Fruit fly (Drosophila melanogaster) whole organism, embryonic: ENCODE measurements around the gene Mtl.

Experiments
- Blimp-1 ChIP-seq: fragments of 200-800 bp; sonication (Bioruptor generic); optimal IDR thresholded peaks from 3 replicates; lab custom pipeline; 2018; ENCODE audit warnings: missing biosample characterization, missing genetic modification characterization, mild to moderate bottlenecking, moderate library complexity, missing genetic modification reagents
- CG10147 ChIP-seq: fragments of 200-800 bp; sonication (Bioruptor generic); optimal IDR thresholded peaks from 2 replicates; lab custom pipeline; 2019; ENCODE audit warnings: missing biosample characterization, mild to moderate bottlenecking, missing genetic modification characterization, moderate library complexity
- CG10274 ChIP-seq: fragments of 200-800 bp; sonication (Bioruptor generic); optimal IDR thresholded peaks from 3 replicates; lab custom pipeline; 2017; ENCODE audit warnings: missing biosample characterization, mild to moderate bottlenecking, missing genetic modification characterization
- CG13894 ChIP-seq: fragments of 200-800 bp; sonication (Bioruptor generic); optimal IDR thresholded peaks from 3 replicates; lab custom pipeline; 2018; ENCODE audit warnings: missing biosample characterization, mild to moderate bottlenecking, missing genetic modification characterization, moderate library complexity
- CG14014 ChIP-seq: fragments of 200-800 bp; sonication (Bioruptor generic); IDR thresholded peaks from 2 replicates; pipeline ENCODE4 v1.3.6; 2022; ENCODE audit warnings: missing biosample characterization, missing genetic modification characterization
- CG15479 ChIP-seq: fragments of 200-800 bp; sonication (Bioruptor generic); optimal IDR thresholded peaks from 3 replicates; lab custom pipeline; 2019; ENCODE audit warnings: missing biosample characterization, mild to moderate bottlenecking, missing genetic modification characterization, moderate library complexity
- CG1602 ChIP-seq: fragments of 200-800 bp; sonication (Bioruptor generic); optimal IDR thresholded peaks from 3 replicates; lab custom pipeline; 2016; ENCODE audit warnings: missing biosample characterization, missing genetic modification characterization
- CG16815 ChIP-seq: fragments of 200-800 bp; sonication (Bioruptor generic); optimal IDR thresholded peaks from 3 replicates; lab custom pipeline; 2017; ENCODE audit warnings: missing biosample characterization, mild to moderate bottlenecking, missing genetic modification characterization
- CG17829 ChIP-seq: fragments of 200-800 bp; optimal IDR thresholded peaks from 2 replicates; lab custom pipeline; 2019; ENCODE audit warnings: missing biosample characterization, mild to moderate bottlenecking, missing genetic modification characterization, moderate library complexity
- CG30403 ChIP-seq: fragments of 200-800 bp; sonication (Bioruptor generic); optimal IDR thresholded peaks from 3 replicates; lab custom pipeline; 2016; ENCODE audit warnings: missing biosample characterization, missing genetic modification characterization
- CG3995 ChIP-seq: fragments of 200-800 bp; sonication (Bioruptor generic); optimal IDR thresholded peaks from 3 replicates; lab custom pipeline; 2016; ENCODE audit warnings: missing biosample characterization, missing genetic modification characterization
- CG6175 ChIP-seq: fragments of 200-800 bp; sonication (Bioruptor generic); IDR thresholded peaks from 3 replicates; pipeline ENCODE4 v1.3.6; 2022; ENCODE audit warnings: missing biosample characterization, missing genetic modification characterization
- CG6791 ChIP-seq: fragments of 200-800 bp; sonication (Bioruptor generic); IDR thresholded peaks from 3 replicates; pipeline ENCODE4 v1.3.6; 2022; ENCODE audit warnings: missing biosample characterization, missing genetic modification characterization; ENCODE audit not compliant: partially characterized antibody
- CG7271 ChIP-seq: fragments of 200-800 bp; sonication (Bioruptor generic); optimal IDR thresholded peaks from 2 replicates; lab custom pipeline; 2018; ENCODE audit warnings: missing biosample characterization, mild to moderate bottlenecking, missing genetic modification characterization, moderate library complexity
- CG7745 ChIP-seq: fragments of 200-800 bp; sonication (Bioruptor generic); optimal IDR thresholded peaks from 2 replicates; lab custom pipeline; 2018; ENCODE audit warnings: missing biosample characterization, mild to moderate bottlenecking, missing genetic modification characterization, moderate library complexity
- CG9727 ChIP-seq: fragments of 200-800 bp; sonication (Bioruptor generic); optimal IDR thresholded peaks from 3 replicates; lab custom pipeline; 2017; ENCODE audit warnings: missing biosample characterization, mild to moderate bottlenecking, missing genetic modification characterization
- Dbx ChIP-seq: fragments of 200-800 bp; sonication (Bioruptor generic); IDR thresholded peaks from 3 replicates; pipeline ENCODE4 v1.3.6; 2022; ENCODE audit warnings: missing biosample characterization, missing genetic modification characterization
- Deaf1 ChIP-seq: fragments of 200-800 bp; optimal IDR thresholded peaks from 3 replicates; lab custom pipeline; 2019; ENCODE audit warnings: missing biosample characterization, mild to moderate bottlenecking, missing genetic modification characterization, moderate library complexity
- Drgx ChIP-seq: fragments of 200-800 bp; sonication (Bioruptor generic); IDR thresholded peaks from 2 replicates; pipeline ENCODE4 v1.3.6; 2022; ENCODE audit warnings: missing biosample characterization, missing genetic modification characterization
- Ets65A ChIP-seq: fragments of 200-800 bp; sonication (Bioruptor generic); peaks from one replicate; lab custom pipeline; 2016; ENCODE audit warnings: missing biosample characterization, missing genetic modification characterization
- HLH3B ChIP-seq: fragments of 200-800 bp; sonication (Bioruptor generic); IDR thresholded peaks from 2 replicates; pipeline ENCODE4 v1.3.6; 2022; ENCODE audit warnings: missing biosample characterization, missing genetic modification characterization
- HLHmδ ChIP-seq: fragments of 200-800 bp; sonication (Bioruptor generic); optimal IDR thresholded peaks from 2 replicates; lab custom pipeline; 2018; ENCODE audit warnings: missing biosample characterization, mild to moderate bottlenecking, missing genetic modification characterization, moderate library complexity
- Hand ChIP-seq: fragments of 200-800 bp; sonication (Bioruptor generic); optimal IDR thresholded peaks from 2 replicates; lab custom pipeline; 2017; ENCODE audit warnings: mild to moderate bottlenecking, missing biosample characterization, missing genetic modification reagents, missing genetic modification characterization
- Lhr ChIP-seq: fragments of 200-800 bp; sonication (Bioruptor generic); optimal IDR thresholded peaks from 3 replicates; lab custom pipeline; 2017; ENCODE audit warnings: mild to moderate bottlenecking, missing biosample characterization, missing genetic modification reagents, missing genetic modification characterization
- Optix ChIP-seq: fragments of 200-800 bp; sonication (Bioruptor generic); IDR thresholded peaks from 3 replicates; pipeline ENCODE4 v1.3.6; 2022; ENCODE audit warnings: missing biosample characterization, missing genetic modification characterization
- Sry-β ChIP-seq: fragments of 200-800 bp; sonication (Bioruptor generic); optimal IDR thresholded peaks from 2 replicates; lab custom pipeline; 2018; ENCODE audit warnings: missing biosample characterization, mild to moderate bottlenecking, missing genetic modification characterization, moderate library complexity
- Xrp1 ChIP-seq: fragments of 200-800 bp; sonication (Bioruptor generic); IDR thresholded peaks from 2 replicates; pipeline ENCODE4 v1.3.6; 2022; ENCODE audit warnings: missing biosample characterization, missing genetic modification characterization
- aop ChIP-seq: fragments of 200-800 bp; sonication (Bioruptor generic); IDR thresholded peaks from 2 replicates; pipeline ENCODE4 v1.3.6; 2022; ENCODE audit warnings: missing biosample characterization, missing genetic modification characterization
- ara ChIP-seq: fragments of 200-800 bp; sonication (Bioruptor generic); IDR thresholded peaks from 2 replicates; pipeline ENCODE4 v1.3.6; 2022; ENCODE audit warnings: missing biosample characterization, missing genetic modification characterization
- az2 ChIP-seq: fragments of 200-800 bp; sonication (Bioruptor generic); optimal IDR thresholded peaks from 3 replicates; lab custom pipeline; 2016; ENCODE audit warnings: missing biosample characterization, missing genetic modification characterization
- bab2 ChIP-seq: fragments of 200-800 bp; sonication (Bioruptor generic); optimal IDR thresholded peaks from 2 replicates; lab custom pipeline; 2016; ENCODE audit warnings: missing biosample characterization, missing genetic modification characterization
- caup ChIP-seq: fragments of 200-800 bp; sonication (Bioruptor generic); optimal IDR thresholded peaks from 3 replicates; lab custom pipeline; 2017; ENCODE audit warnings: missing biosample characterization, mild to moderate bottlenecking, missing genetic modification characterization, moderate library complexity; ENCODE audit not compliant: severe bottlenecking
- chm ChIP-seq: fragments of 200-800 bp; sonication (Bioruptor generic); IDR thresholded peaks from 2 replicates; pipeline ENCODE4 v1.3.6; 2022; ENCODE audit warnings: missing biosample characterization, missing genetic modification characterization
- emc ChIP-seq: fragments of 200-800 bp; sonication (Bioruptor generic); optimal IDR thresholded peaks from 2 replicates; lab custom pipeline; 2016; ENCODE audit warnings: missing biosample characterization, missing genetic modification characterization
- eve ChIP-seq, 2 experiments: fragments of >200 bp; optimal IDR thresholded peaks; 2 replicates each; lab custom pipeline; 2017; ENCODE audit warnings: missing biosample characterization in 2 of 2, missing genetic modification characterization in 2 of 2
- fd96Cb ChIP-seq: fragments of 200-800 bp; sonication (Bioruptor generic); optimal IDR thresholded peaks from 2 replicates; lab custom pipeline; 2018; ENCODE audit warnings: missing biosample characterization, mild to moderate bottlenecking, missing genetic modification characterization, moderate library complexity
- fu2 ChIP-seq: fragments of 200-800 bp; sonication (Bioruptor generic); optimal IDR thresholded peaks from 2 replicates; lab custom pipeline; 2016; ENCODE audit warnings: missing biosample characterization, missing genetic modification characterization
- gem ChIP-seq: fragments of 200-800 bp; sonication (Bioruptor generic); optimal IDR thresholded peaks from 2 replicates; lab custom pipeline; 2019; ENCODE audit warnings: missing biosample characterization, mild to moderate bottlenecking, missing genetic modification characterization, moderate library complexity
- gro ChIP-seq: fragments of 200-800 bp; sonication (Bioruptor generic); optimal IDR thresholded peaks from 2 replicates; lab custom pipeline; 2016; ENCODE audit warnings: missing biosample characterization, missing genetic modification characterization
- hkb ChIP-seq, 2 experiments: fragments of 200-800 bp in 1 of 2; fragments of >200 bp in 1 of 2; sonication (Bioruptor generic) in 1 of 2; IDR thresholded peaks in 1 of 2; optimal IDR thresholded peaks in 1 of 2; 2 replicates each; pipeline versions ENCODE4 v1.3.6 to Lab custom; 2017 to 2022; ENCODE audit warnings: missing biosample characterization in 1 of 2, missing genetic modification characterization in 1 of 2
- ind ChIP-seq: fragments of 200-800 bp; sonication (Bioruptor generic); optimal IDR thresholded peaks from 3 replicates; lab custom pipeline; 2016; ENCODE audit warnings: missing biosample characterization, missing genetic modification characterization
- ken ChIP-seq: fragments of 200-800 bp; sonication (Bioruptor generic); IDR thresholded peaks from 3 replicates; pipeline ENCODE4 v1.3.6; 2022; ENCODE audit warnings: missing biosample characterization, missing genetic modification characterization
- lbe ChIP-seq: fragments of 200-800 bp; sonication (Bioruptor generic); optimal IDR thresholded peaks from 2 replicates; lab custom pipeline; 2016; ENCODE audit warnings: missing biosample characterization, mild to moderate bottlenecking, missing genetic modification characterization
- mam ChIP-seq: fragments of 200-800 bp; sonication (Bioruptor generic); optimal IDR thresholded peaks from 3 replicates; lab custom pipeline; 2016; ENCODE audit warnings: missing biosample characterization, missing genetic modification characterization
- pan ChIP-seq, 4 experiments: fragments of >200 bp in 3 of 4; fragments of 200-800 bp in 1 of 4; sonication (Bioruptor generic) in 1 of 4; optimal IDR thresholded peaks in 3 of 4; IDR thresholded peaks in 1 of 4; 2 replicates each; pipeline versions ENCODE4 v1.3.6 to Lab custom; 2017 to 2022; ENCODE audit warnings: missing biosample characterization in 2 of 4, missing genetic modification characterization in 2 of 4, mixed read lengths in 1 of 4
- sna ChIP-seq: fragments of 200-800 bp; sonication (Bioruptor generic); IDR thresholded peaks from 2 replicates; pipeline ENCODE4 v1.3.6; 2022; ENCODE audit warnings: missing biosample characterization, missing genetic modification characterization; ENCODE audit not compliant: partially characterized antibody
- vfl ChIP-seq: fragments of 200-800 bp; sonication (Bioruptor generic); optimal IDR thresholded peaks from 2 replicates; lab custom pipeline; 2016; ENCODE audit warnings: missing biosample characterization, missing genetic modification characterization
- vvl ChIP-seq: fragments of 200-800 bp; sonication (Bioruptor generic); IDR thresholded peaks from 2 replicates; pipeline ENCODE4 v1.3.6; 2022; ENCODE audit warnings: missing biosample characterization, missing genetic modification characterization

Mtl gene

DNA sequence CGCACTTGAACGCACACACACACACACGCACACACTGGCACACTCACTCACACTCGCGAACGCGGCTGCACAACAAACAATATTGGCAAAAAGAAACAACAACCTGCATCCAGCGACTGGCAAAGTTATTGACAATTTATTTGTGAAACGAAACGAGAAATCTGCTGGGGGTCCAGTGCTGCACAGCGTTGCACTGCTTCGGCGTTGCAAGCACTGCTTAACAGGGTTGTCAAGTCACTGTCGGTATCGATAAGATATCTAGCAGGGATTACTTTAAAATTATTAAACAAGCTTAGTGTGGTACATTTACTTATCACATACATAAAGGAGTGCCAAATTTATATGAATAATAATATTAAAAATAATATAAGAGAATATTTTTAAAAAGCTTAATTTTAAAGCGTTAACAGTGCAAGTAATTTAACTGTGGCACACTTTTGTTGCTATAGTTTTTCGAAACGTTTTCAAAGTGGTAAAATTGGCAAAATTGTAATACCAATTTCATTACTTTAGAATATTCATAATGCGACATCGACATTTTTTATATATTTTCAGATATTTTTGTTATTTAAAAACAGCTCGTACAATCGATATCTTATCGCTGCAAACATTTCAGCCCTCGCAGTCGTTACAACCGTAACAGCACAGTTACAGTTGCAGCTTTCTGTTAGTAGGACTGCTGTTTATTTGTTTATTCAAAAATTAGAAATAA lies 28.8 kb upstream of the Mtl start, which contains the start of the genes dsd and Tusp (continued):
- peak; percentile 71 for TF ChIP-seq CG9727
- TF ChIP-seq eve (GFP tag; optimal IDR thresholded peaks at IDR 0.05; lab: Kevin White, UChicago): no peak
- TF ChIP-seq CG7745 (tag; lab: Kevin White, UChicago): no peak
- peak; percentile 65 for TF ChIP-seq gro (GFP tag; lab: Kevin White, UChicago)
- TF ChIP-seq CG3995: peak; percentile 39
- TF ChIP-seq bab2 (GFP tag; lab: Kevin White, UChicago): peak; percentile 69
- peak; percentile 86 for TF ChIP-seq ken (GFP tag; lab: Robert Waterston, UW)
- peak; percentile 87 for TF ChIP-seq ind (GFP tag; lab: Kevin White, UChicago)
- peak; percentile 71 for TF ChIP-seq fu2 (GFP tag; lab: Kevin White, UChicago)
- TF ChIP-seq Sry-β (GFP tag; lab: Kevin White, UChicago): peak; percentile 22
- TF ChIP-seq hkb (optimal IDR thresholded peaks at IDR 0.05; lab: Kevin White, UChicago): no peak
- peak; percentile 47 for TF ChIP-seq hkb (GFP tag; IDR thresholded peaks at IDR 0.05; lab: Robert Waterston, UW)
- peak; percentile 61 for TF ChIP-seq CG16815 (GFP tag; lab: Kevin White, UChicago)
- TF ChIP-seq mam (GFP tag; lab: Kevin White, UChicago): peak; percentile 85
- TF ChIP-seq sna (GFP tag; lab: Robert Waterston, UW): no peak; the same call in 1 of the 2 replicates
- peak; percentile 52; the same call in 1 of the 2 replicates for TF ChIP-seq ara (GFP tag; lab: Robert Waterston, UW)
- peak; percentile 70; the same call in 2 of the 3 replicates for TF ChIP-seq CG6791 (GFP tag; lab: Robert Waterston, UW)
- TF ChIP-seq az2: peak; percentile 78
- TF ChIP-seq CG13894: peak; percentile 13
- TF ChIP-seq chm: peak; percentile 72
- TF ChIP-seq fd96Cb (tag; lab: Kevin White, UChicago): peak; percentile 35
- TF ChIP-seq aop (GFP tag; lab: Robert Waterston, UW): no peak; the same call in 1 of the 2 replicates
- peak; percentile 36 for TF ChIP-seq CG10147
- no peak for TF ChIP-seq pan (optimal IDR thresholded peaks at IDR 0.05; lab: Kevin White, UChicago)
- peak in 1 of 2 experiments; percentile 72 for TF ChIP-seq pan (GFP tag; optimal IDR thresholded peaks at IDR 0.05 in 1 of 2, IDR thresholded peaks at IDR 0.05 in 1 of 2)
- TF ChIP-seq CG15479 (GFP tag; lab: Kevin White, UChicago): peak; percentile 32
- no peak for TF ChIP-seq Deaf1
- TF ChIP-seq Lhr (GFP tag; lab: Kevin White, UChicago): peak; percentile 49
- peak; percentile 80 for TF ChIP-seq CG1602 (GFP tag; lab: Kevin White, UChicago)
- peak; percentile 82 for TF ChIP-seq caup (GFP tag; lab: Kevin White, UChicago)
- TF ChIP-seq Dbx: peak; percentile 87
- peak; percentile 26 for TF ChIP-seq lbe (GFP tag; lab: Kevin White, UChicago)
- no peak for TF ChIP-seq CG7271 (tag; lab: Kevin White, UChicago)
- TF ChIP-seq CG14014 (GFP tag; lab: Robert Waterston, UW): peak; percentile 77
- peak; percentile 77 for TF ChIP-seq gem (tag; lab: Kevin White, UChicago)
- peak; percentile 82 for TF ChIP-seq vvl (GFP tag; lab: Robert Waterston, UW)
- TF ChIP-seq Xrp1 (GFP tag; lab: Robert Waterston, UW): peak; percentile 79
- TF ChIP-seq CG30403 (GFP tag; lab: Kevin White, UChicago): peak; percentile 86
- TF ChIP-seq HLH3B: no peak
- TF ChIP-seq Optix: peak; percentile 46; the same call in 2 of the 3 replicates
- peak; percentile 18 for TF ChIP-seq Hand (GFP tag; lab: Kevin White, UChicago)
- peak; percentile 75 for TF ChIP-seq CG17829
- peak; percentile 23 for TF ChIP-seq CG10274 (GFP tag; lab: Kevin White, UChicago)
- TF ChIP-seq CG6175 (GFP tag; lab: Robert Waterston, UW): peak; percentile 59; the same call in 1 of the 3 replicates
- TF ChIP-seq HLHmδ (GFP tag; lab: Kevin White, UChicago): peak; percentile 25
- no peak for TF ChIP-seq Drgx
- TF ChIP-seq emc (GFP tag; lab: Kevin White, UChicago): peak; percentile 31
- peak; percentile 66 for TF ChIP-seq vfl
- peak; percentile 61 for TF ChIP-seq Blimp-1
- TF ChIP-seq Ets65A (GFP tag; lab: Kevin White, UChicago): peak; percentile 98
